Worm (Caenorhabditis elegans) whole organism, L3 larva: ENCODE measurements around the gene aak-1.

Source experiments
- aly-2 ChIP-seq: fragments of 150-350 bp; optimal IDR thresholded peaks from 2 replicates; lab custom pipeline; 2014; ENCODE audit warnings: missing biosample characterization, missing genetic modification characterization
- ceh-82 ChIP-seq: fragments of 150-350 bp; optimal IDR thresholded peaks from 2 replicates; lab custom pipeline; 2014; ENCODE audit warnings: missing biosample characterization, missing genetic modification characterization
- hmg-11 ChIP-seq: sonication (generic microtip); optimal IDR thresholded peaks from 2 replicates; lab custom pipeline; 2016; ENCODE audit warnings: missing genetic modification characterization, missing compliant biosample characterization
- jun-1 ChIP-seq: fragments of 150-350 bp; optimal IDR thresholded peaks from 2 replicates; lab custom pipeline; 2014; ENCODE audit warnings: missing biosample characterization, missing genetic modification reagents, missing genetic modification characterization
- mdl-1 ChIP-seq: fragments of 150-350 bp; optimal IDR thresholded peaks from 2 replicates; lab custom pipeline; 2014; ENCODE audit warnings: missing biosample characterization, missing genetic modification characterization
- mml-1 ChIP-seq: fragments of 150-350 bp; sonication (generic microtip); optimal IDR thresholded peaks from 3 replicates; lab custom pipeline; 2014; ENCODE audit warnings: missing biosample characterization, missing genetic modification characterization
- snpc-4 ChIP-seq: fragments of 150-350 bp; optimal IDR thresholded peaks from 2 replicates; lab custom pipeline; 2014; ENCODE audit warnings: missing biosample characterization, missing genetic modification characterization
- zag-1 ChIP-seq: fragments of 150-350 bp; optimal IDR thresholded peaks from 2 replicates; lab custom pipeline; 2014; ENCODE audit warnings: missing biosample characterization, missing genetic modification characterization

- no peak for TF ChIP-seq mml-1 (tag; lab: Kevin White, UChicago)
- no peak for TF ChIP-seq zag-1 (tag; lab: Kevin White, UChicago)
- no peak for TF ChIP-seq snpc-4 (tag; lab: Kevin White, UChicago)
- TF ChIP-seq mdl-1 (tag; lab: Kevin White, UChicago), result no peak
- TF ChIP-seq hmg-11 (tag; lab: Kevin White, UChicago), result no peak
- no peak for TF ChIP-seq ceh-82 (tag; lab: Kevin White, UChicago)
- no peak for TF ChIP-seq jun-1 (tag; lab: Kevin White, UChicago)
- no peak for TF ChIP-seq aly-2
These were observed 1.1 kb upstream of the aak-1 start for ce11 chrIII:8762016-8762415.
